Worm (Caenorhabditis elegans) whole organism, L1 larva: ENCODE data around the gene F07C3.2.

Experiments
- elt-3 ChIP-seq, 6 experiments: fragments of 150-350 bp in 1 of 6; sonication (generic microtip); optimal IDR thresholded peaks; 2 replicates each; lab custom pipeline; 2017 to 2018; ENCODE audit warnings: missing biosample characterization in 6 of 6, missing genetic modification characterization in 6 of 6, inconsistent platforms in 1 of 6
- lin-15B ChIP-seq: fragments of 150-350 bp; sonication (generic microtip); optimal IDR thresholded peaks from 3 replicates; lab custom pipeline; 2014; ENCODE audit warnings: missing biosample characterization, missing genetic modification characterization
- mdl-1 ChIP-seq, 2 experiments: fragments of 150-350 bp; optimal IDR thresholded peaks; 2 replicates each; lab custom pipeline; 2014 to 2017; ENCODE audit warnings: missing biosample characterization in 2 of 2, missing genetic modification characterization in 2 of 2, inconsistent platforms in 1 of 2
- nhr-47 ChIP-seq: sonication (generic microtip); optimal IDR thresholded peaks from 2 replicates; lab custom pipeline; 2016; ENCODE audit warnings: mild to moderate bottlenecking, missing genetic modification characterization, moderate library complexity, missing compliant biosample characterization
- nhr-71 ChIP-seq: sonication (generic microtip); optimal IDR thresholded peaks from 2 replicates; lab custom pipeline; 2016; ENCODE audit warnings: mild to moderate bottlenecking, missing genetic modification characterization, moderate library complexity, missing compliant biosample characterization
- snpc-4 ChIP-seq: fragments of 150-350 bp; optimal IDR thresholded peaks from 2 replicates; lab custom pipeline; 2014; ENCODE audit warnings: missing biosample characterization, missing genetic modification characterization
- sptf-1 ChIP-seq: fragments of 150-350 bp; optimal IDR thresholded peaks from 2 replicates; lab custom pipeline; 2014; ENCODE audit warnings: missing biosample characterization, missing genetic modification characterization
- unc-62 ChIP-seq: fragments of 150-350 bp; optimal IDR thresholded peaks from 2 replicates; lab custom pipeline; 2014; ENCODE audit warnings: missing biosample characterization, missing genetic modification reagents, missing genetic modification characterization

- no peak for TF ChIP-seq sptf-1 (tag; lab: Kevin White, UChicago)
- no peak for TF ChIP-seq snpc-4
- no peak for TF ChIP-seq lin-15B (tag; lab: Kevin White, UChicago)
- no peak for TF ChIP-seq unc-62 (GFP tag; lab: Kevin White, UChicago)
- TF ChIP-seq mdl-1 (tag; optimal IDR thresholded peaks at IDR 0.05; lab: Kevin White, UChicago) = no peak
- TF ChIP-seq elt-3 (tag; optimal IDR thresholded peaks at IDR 0.05; lab: Kevin White, UChicago) = no peak
- TF ChIP-seq nhr-71 = no peak
- no peak for TF ChIP-seq nhr-47 (tag; lab: Kevin White, UChicago)
Observed at ce11 chrV:9249932-9250331, 24.0 kb downstream of the F07C3.2 start, which contains the start of gene ptd-2.
